Worm (Caenorhabditis elegans): Measurements from ENCODE around the gene Y55F3AM.11.

ce11 chrIV:1068730-1069244 lies 24.6 kb upstream of the Y55F3AM.11 start:
- no peak for TF ChIP-seq skn-1 (tag; optimal IDR thresholded peaks at IDR 0.05)
- no peak for TF ChIP-seq ama-1 (optimal IDR thresholded peaks at IDR 0.05)
- TF ChIP-seq hlh-17 (GFP tag; optimal IDR thresholded peaks at IDR 0.05; ENCODE audit: borderline replicate concordance) = no peak
- no peak for TF ChIP-seq egl-27 (tag; optimal IDR thresholded peaks at IDR 0.05)
- TF ChIP-seq blmp-1 (tag; optimal IDR thresholded peaks at IDR 0.05) = no peak
- no peak for TF ChIP-seq pag-3 (tag; optimal IDR thresholded peaks at IDR 0.05; ENCODE audit: borderline replicate concordance, insufficient read depth)
- no peak for TF ChIP-seq mdl-1 (tag; optimal IDR thresholded peaks at IDR 0.05)
- TF ChIP-seq snpc-4 (tag; optimal IDR thresholded peaks at IDR 0.05) = no peak
- TF ChIP-seq F16B12.6 (tag; optimal IDR thresholded peaks at IDR 0.05) = no peak
- TF ChIP-seq dpl-1 (GFP tag; optimal IDR thresholded peaks at IDR 0.05) = no peak
- no peak for TF ChIP-seq lin-15B (tag; optimal IDR thresholded peaks at IDR 0.05)
- no peak for TF ChIP-seq lsy-2 (tag; optimal IDR thresholded peaks at IDR 0.05)
